Fruit fly (Drosophila melanogaster) Kc167 (cell line): ENCODE data around the gene tkv.

Source experiments
- Myc ChIP-seq: fragments of >200 bp; optimal IDR thresholded peaks from 2 replicates; lab custom pipeline; 2017; ENCODE audit warnings: missing external identifiers
- Sin3A ChIP-seq: fragments of >200 bp; optimal IDR thresholded peaks from 2 replicates; lab custom pipeline; 2018; ENCODE audit warnings: missing external identifiers
- h ChIP-seq: fragments of >200 bp; optimal IDR thresholded peaks from 3 replicates; lab custom pipeline; 2018; ENCODE audit warnings: missing external identifiers
- insv ChIP-seq: fragments of >200 bp; optimal IDR thresholded peaks from 3 replicates; lab custom pipeline; 2018; ENCODE audit warnings: missing external identifiers
- psq ChIP-seq: fragments of >200 bp; optimal IDR thresholded peaks from 2 replicates; lab custom pipeline; 2017; ENCODE audit warnings: missing external identifiers
- ttk ChIP-seq: sonication (Bioruptor generic); optimal IDR thresholded peaks from 2 replicates; lab custom pipeline; 2017; ENCODE audit warnings: missing external identifiers

Gene tkv

DNA sequence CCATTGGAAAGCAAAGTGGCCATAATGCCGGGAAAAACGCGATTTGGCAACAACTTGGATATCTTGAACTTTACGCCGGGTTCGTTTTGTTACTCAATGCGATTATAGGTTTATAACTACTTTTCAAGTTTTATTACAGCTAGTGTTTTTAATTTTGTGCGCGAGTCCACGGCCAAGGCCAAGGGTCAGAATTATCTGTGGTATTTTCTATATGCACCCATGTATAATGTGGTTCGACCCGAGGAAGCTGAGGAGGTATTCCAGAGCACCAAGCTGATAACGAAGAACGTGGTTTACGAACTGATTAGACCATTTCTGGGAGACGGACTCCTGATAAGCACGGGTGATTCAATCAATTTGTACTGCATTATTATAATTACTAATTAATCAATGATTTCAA lies 7.0 kb downstream of the tkv start:
- TF ChIP-seq ttk (lab: Kevin White, UChicago) (no peak), Sin3A (lab: Kevin White, UChicago) (no peak), insv (no peak), psq (lab: Kevin White, UChicago) (no peak), h (lab: Kevin White, UChicago) (no peak), Myc (no peak)

DNA sequence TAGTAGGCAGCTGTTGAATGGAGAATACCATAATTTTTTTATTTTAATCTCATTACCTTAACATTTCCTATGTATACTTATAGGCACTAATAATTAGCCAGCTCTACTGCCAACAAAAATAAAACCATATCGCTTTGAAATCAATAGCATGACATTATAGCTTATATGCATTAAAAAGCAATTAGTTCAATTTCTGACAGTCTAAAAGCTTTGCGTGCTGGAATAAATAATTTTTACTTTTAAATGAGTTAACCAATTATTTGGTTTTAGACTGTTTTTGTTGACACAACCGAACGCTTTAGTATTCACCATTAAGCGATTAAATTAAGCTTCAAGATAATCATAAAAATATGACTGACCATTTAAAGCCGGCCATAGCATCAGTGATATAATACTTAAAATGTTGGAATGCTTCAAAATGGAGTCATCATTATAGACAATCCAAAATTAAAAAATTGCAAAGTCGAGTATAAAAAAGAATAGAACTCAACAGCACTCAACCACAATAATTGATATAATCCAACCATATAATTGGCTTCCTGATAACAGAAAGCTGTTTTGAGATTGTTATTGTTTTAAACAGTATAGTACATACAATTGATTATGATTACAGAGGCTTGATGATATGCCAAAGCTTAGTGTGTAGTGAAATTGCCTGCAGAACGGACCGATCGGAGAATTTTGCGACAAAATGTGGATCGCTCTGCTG lies 7.7 kb downstream of the tkv start, which contains the start of gene Cyp4ac1:
Gene Cyp4ac1, plus strand, starts transcription at position 659 of the 709 bp plus-strand sequence.
- TF ChIP-seq psq (lab: Kevin White, UChicago), result no peak
- no peak for TF ChIP-seq Myc
- no peak for TF ChIP-seq insv
- TF ChIP-seq Sin3A (lab: Kevin White, UChicago), result no peak
- no peak for TF ChIP-seq h (lab: Kevin White, UChicago)
- no peak for TF ChIP-seq ttk (lab: Kevin White, UChicago)

DNA sequence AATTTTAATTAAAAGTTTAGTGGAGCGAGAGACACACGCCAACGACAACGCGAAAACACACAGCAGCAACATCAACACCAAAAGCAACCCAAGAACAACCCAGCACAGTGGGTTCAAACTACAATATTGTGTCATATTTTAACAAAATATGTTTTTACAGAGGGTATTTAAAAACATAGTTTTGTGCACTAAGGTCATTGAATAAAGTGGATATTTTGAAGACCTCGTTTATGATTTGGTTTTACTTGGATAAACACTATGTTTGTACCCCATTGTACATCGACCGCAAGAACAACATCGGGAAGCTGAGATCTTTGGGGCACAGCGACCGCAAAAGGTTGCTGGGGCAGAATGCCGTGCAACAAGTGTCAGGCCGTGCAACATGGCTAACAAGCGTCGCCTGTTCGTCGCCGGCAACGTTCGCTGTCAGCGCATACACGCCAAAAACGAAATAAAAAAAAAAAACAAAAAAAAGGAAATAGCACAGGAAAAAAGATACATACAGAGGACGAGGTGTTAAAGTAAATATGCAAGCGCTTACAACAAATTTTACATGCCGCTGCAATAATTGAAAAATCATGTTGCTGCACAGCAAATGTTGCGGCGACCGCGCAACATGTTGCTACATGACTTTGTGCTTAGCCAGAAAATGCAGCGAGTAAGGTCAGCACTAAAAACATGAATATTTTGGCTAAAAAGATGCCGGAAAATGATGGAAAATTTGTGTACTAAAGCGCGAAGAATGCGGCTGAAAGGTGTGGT lies 9.8 kb downstream of the tkv start:
- TF ChIP-seq psq (lab: Kevin White, UChicago), result no peak
- no peak for TF ChIP-seq insv
- TF ChIP-seq ttk (lab: Kevin White, UChicago), result no peak
- no peak for TF ChIP-seq Myc
- no peak for TF ChIP-seq h (lab: Kevin White, UChicago)

DNA sequence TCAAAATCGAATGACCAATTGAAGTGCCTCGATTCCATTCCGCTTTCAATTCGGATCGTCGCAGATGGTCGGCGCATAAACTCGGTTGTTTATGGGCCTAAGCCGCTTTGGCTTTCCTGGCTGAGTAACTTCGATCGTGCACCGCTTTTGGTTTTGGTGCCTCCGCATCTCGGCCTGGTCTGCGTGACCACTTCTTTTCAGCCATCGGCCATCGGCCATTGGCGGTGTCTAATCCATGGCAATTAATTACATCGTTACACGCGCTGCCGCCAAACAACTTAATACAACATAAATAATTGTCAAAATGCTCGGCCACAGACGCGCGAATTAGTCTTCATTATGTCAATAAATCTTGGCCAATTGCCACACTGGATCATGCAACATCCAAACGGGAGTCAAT lies 10.9 kb downstream of the tkv start:
- TF ChIP-seq Myc (no peak), Sin3A (lab: Kevin White, UChicago) (no peak), ttk (lab: Kevin White, UChicago) (no peak)

DNA sequence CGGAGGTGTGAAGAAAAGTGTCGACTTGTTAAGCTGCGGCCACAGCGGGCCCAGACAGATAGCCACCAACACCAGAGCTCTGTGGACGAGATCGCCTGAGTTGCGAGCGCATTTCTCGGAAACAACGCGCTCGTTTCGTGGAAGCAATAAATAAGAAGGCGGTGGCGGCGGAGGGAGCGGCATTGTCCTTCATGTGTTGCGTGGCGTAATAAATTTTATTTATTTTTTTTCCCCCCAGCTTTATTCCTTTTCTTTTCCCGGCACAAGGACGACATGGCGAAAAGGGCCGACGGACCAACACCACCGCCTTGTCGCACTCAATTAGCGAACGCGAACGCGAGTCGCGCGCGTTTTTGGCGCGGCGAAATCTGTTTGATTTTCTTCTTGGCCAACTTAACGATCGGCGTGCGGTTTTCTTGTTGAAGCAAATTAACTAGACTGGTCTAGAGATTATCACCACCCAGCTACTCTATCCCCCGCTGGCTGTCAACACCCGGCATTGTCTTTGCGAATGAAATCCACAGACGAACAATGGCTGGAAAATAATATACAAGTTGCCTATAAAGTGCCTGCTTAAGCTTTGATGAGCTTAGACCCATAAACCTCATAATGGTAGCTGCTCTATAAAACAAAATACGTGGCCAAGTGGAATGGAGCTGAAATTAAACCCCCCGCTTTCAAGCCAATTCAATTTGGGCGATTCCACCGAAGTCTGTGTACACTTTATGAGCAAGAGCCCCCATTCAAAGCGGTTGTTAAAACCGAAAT lies 11.9 kb downstream of the tkv start:
- TF ChIP-seq ttk (lab: Kevin White, UChicago) (no peak), h (lab: Kevin White, UChicago) (no peak), psq (lab: Kevin White, UChicago) (no peak), insv (no peak), Myc (no peak), Sin3A (lab: Kevin White, UChicago) (no peak)

DNA sequence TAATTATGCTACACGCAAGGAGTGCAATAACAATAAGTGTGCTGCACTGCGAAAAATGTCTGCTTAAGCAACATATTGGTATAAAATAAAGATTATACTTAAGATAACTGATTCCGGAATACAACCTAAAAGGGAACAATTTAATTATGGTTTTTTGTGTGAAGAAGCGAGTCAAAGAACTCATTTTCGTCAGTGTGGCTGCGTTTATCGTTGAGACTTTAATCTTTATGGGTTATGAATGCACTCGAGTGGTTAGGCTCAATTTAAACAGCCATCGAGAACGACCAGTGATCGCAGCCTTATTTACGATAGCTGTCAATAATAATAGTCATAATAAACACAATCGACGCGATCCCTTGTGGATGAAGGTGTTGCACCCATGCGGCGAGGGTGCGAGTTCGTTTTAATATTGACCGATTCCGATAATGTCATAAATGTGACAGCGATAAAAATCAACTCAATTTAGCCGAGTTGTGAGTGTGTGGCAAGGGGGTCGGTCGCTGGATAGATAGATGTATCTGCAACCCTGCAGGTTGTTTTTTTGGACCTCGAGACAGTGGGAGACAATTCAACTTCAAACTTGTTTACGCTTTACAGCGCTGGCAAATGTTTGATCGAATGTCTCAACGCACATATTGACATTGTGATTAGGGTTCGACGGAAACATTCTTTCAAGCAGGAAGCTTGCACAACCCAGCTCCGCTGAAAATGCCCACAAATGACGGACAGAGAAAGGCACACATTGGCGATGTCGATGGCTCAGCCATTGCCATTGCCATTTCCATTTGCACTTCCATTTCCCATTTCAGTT lies 14.9 kb downstream of the tkv start:
- TF ChIP-seq Sin3A (lab: Kevin White, UChicago) (no peak), insv (no peak)

DNA sequence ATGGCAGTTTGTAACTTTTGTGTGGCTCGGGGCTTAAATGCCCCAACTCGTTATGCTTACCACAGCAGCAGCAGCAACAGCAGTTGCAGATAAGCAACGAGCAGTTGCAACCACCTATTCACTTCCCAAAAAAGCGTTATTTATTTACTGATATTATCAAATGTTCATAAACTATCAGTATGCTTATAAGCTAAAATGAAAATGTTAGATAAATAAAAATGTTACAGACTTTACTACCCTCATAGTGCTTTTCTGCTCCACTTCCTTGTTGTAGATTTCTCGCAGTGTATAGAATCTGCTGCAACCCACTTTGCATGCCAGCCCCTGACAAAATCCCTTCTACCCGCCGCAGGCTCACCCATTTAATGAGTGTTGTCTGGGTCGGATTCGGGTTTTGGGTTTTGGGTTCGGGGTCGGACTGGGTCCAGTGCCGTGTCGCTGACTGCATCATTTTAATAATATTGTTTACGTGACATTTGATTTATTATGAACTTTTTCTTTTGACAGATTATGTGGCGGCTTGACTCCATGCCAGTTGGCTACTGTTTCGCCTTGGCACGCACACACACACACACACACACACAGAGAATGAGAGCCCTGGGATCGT lies 17.0 kb downstream of the tkv start:
- TF ChIP-seq insv, result no peak
- no peak for TF ChIP-seq Sin3A (lab: Kevin White, UChicago)
- TF ChIP-seq ttk (lab: Kevin White, UChicago), result no peak
- no peak for TF ChIP-seq Myc
- TF ChIP-seq h (lab: Kevin White, UChicago), result no peak
- TF ChIP-seq psq (lab: Kevin White, UChicago), result no peak

DNA sequence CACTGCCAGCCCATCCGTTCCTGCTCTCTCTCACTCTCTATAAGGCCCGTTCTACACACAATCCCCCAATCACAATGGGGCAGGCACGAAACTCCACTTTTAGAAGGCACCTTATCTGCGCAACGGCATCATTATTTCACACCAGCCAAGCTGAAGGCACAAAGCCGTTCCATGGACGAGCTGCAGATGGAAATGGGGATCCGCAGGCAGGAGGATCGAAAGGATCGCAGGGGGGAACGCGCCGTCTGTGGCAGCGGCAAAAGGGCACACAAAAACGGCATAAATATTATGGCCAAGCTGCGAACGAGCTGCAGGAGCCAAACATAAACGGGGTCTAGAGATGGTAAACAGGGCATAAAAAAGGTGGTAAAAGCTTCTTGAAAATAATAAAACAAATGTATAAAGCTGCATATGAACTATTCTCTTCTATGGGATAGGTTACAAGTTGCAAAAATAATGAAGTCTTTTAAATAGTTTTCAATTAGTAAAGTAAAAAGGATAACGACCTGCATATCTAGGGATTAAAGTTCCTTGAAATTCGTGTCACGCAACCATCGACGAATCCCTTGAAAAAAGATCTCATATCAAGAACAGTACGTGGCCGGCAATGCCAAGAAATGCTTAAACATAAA lies 18.7 kb downstream of the tkv start:
- TF ChIP-seq insv (no peak), ttk (lab: Kevin White, UChicago) (no peak), Myc (no peak), psq (lab: Kevin White, UChicago) (no peak), h (lab: Kevin White, UChicago) (no peak), Sin3A (lab: Kevin White, UChicago) (no peak)

DNA sequence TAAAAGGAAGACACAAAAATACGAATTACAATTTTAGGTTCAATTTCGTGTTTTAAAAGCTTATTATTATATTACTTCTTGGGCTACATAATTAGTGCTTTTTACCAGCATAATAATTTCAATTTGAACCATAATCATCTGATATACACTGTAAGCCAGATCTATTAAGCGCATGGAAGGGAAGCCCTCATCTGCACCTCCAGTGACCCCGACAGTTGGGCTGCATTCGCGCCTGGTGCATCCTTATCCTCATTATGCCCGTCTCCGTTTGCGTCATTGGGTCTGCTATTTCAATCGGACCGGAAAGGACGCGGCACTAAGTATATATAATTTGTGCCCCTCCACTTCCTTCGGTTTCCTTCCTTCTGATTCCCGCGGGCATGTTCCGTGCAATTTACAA lies 19.5 kb downstream of the tkv start:
- TF ChIP-seq Sin3A (lab: Kevin White, UChicago) (no peak), psq (lab: Kevin White, UChicago) (no peak), h (lab: Kevin White, UChicago) (no peak), ttk (lab: Kevin White, UChicago) (no peak), insv (no peak), Myc (no peak)

DNA sequence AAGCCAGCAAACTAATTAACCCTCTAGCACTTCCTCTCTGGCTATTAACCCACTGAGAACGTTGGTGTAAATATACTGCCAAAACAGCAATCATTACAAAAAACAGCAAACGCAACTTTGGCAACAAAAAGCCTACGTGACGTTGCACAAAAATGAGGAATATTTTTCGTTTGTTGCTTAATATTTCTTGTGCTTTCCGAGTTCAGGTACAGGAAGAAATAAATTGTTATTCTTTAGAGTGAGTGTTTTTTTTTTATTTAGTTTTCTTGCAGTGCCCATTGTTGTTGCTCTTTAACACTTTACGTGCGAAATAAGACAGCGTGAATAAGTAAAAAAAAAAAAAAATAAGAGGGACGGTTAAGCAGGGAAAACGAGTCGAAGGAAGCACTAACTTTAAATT lies 20.0 kb downstream of the tkv start:
- TF ChIP-seq Myc (no peak), ttk (lab: Kevin White, UChicago) (no peak), Sin3A (lab: Kevin White, UChicago) (no peak), psq (lab: Kevin White, UChicago) (no peak), insv (no peak), h (lab: Kevin White, UChicago) (no peak)

DNA sequence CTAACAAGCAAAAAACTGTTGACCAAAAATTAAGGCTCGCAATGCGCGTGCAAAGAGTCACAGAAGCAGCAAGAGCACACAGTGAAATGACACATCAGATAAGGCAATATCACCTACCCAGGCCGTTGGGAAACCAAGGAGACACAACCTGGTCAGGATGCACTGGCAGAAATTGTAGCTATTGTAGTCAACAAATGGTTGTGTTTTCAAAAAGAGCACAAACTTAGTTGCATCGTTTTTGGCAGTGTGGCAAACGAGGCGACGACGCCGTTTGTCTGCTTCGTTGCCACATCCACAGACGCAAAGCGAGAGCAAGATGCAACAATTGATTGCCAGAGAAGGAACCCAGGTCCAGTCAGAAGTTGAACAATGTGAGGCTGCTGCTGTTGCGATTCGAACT lies 21.4 kb downstream of the tkv start:
- TF ChIP-seq psq (lab: Kevin White, UChicago), result no peak
